Fruit fly (Drosophila melanogaster) whole organism, embryonic: ENCODE data around the gene CG32388.

Source experiments
- Aef1 ChIP-seq: fragments of 200-800 bp; sonication (Bioruptor generic); IDR thresholded peaks from 3 replicates; pipeline ENCODE4 v1.3.6; 2022; ENCODE audit warnings: missing biosample characterization, missing genetic modification characterization
- Asciz ChIP-seq: fragments of 200-800 bp; sonication (Bioruptor generic); optimal IDR thresholded peaks from 2 replicates; lab custom pipeline; 2017; ENCODE audit warnings: missing biosample characterization, mild to moderate bottlenecking, missing genetic modification characterization, missing genetic modification reagents
- Atf-2 ChIP-seq: fragments of 200-800 bp; sonication (Bioruptor generic); optimal IDR thresholded peaks from 2 replicates; lab custom pipeline; 2016; ENCODE audit warnings: missing biosample characterization, missing genetic modification characterization
- Atf3 ChIP-seq: fragments of 200-800 bp; sonication (Bioruptor generic); optimal IDR thresholded peaks from 3 replicates; lab custom pipeline; 2016; ENCODE audit warnings: missing biosample characterization, missing genetic modification characterization
- B-H1 ChIP-seq: fragments of 200-800 bp; sonication (Bioruptor generic); IDR thresholded peaks from 3 replicates; pipeline ENCODE4 v1.3.6; 2022; ENCODE audit warnings: missing biosample characterization, missing genetic modification characterization
- CG10147 ChIP-seq: fragments of 200-800 bp; sonication (Bioruptor generic); optimal IDR thresholded peaks from 2 replicates; lab custom pipeline; 2019; ENCODE audit warnings: missing biosample characterization, mild to moderate bottlenecking, missing genetic modification characterization, moderate library complexity
- CG11696 ChIP-seq: fragments of 200-800 bp; sonication (Bioruptor generic); IDR thresholded peaks from 2 replicates; pipeline ENCODE4 v1.3.6; 2022; ENCODE audit warnings: missing biosample characterization, missing genetic modification characterization
- CG1233 ChIP-seq: fragments of 200-800 bp; sonication (Bioruptor generic); optimal IDR thresholded peaks from 4 replicates; lab custom pipeline; 2018; ENCODE audit warnings: missing biosample characterization, mild to moderate bottlenecking, missing genetic modification characterization
- CG12769 ChIP-seq: fragments of 200-800 bp; sonication (Bioruptor generic); optimal IDR thresholded peaks from 2 replicates; lab custom pipeline; 2019; ENCODE audit warnings: missing biosample characterization, mild to moderate bottlenecking, missing genetic modification characterization, moderate library complexity
- CG15479 ChIP-seq: fragments of 200-800 bp; sonication (Bioruptor generic); optimal IDR thresholded peaks from 3 replicates; lab custom pipeline; 2019; ENCODE audit warnings: missing biosample characterization, mild to moderate bottlenecking, missing genetic modification characterization, moderate library complexity
- CG15514 ChIP-seq: fragments of 200-800 bp; sonication (Bioruptor generic); optimal IDR thresholded peaks from 3 replicates; lab custom pipeline; 2017; ENCODE audit warnings: missing biosample characterization, missing genetic modification characterization, mild to moderate bottlenecking, moderate library complexity, missing genetic modification reagents
- CG15601 ChIP-seq: fragments of 200-800 bp; sonication (Bioruptor generic); optimal IDR thresholded peaks from 3 replicates; lab custom pipeline; 2019; ENCODE audit warnings: missing biosample characterization, mild to moderate bottlenecking, missing genetic modification characterization, moderate library complexity
- CG16863 ChIP-seq: fragments of 200-800 bp; sonication (Bioruptor generic); optimal IDR thresholded peaks from 3 replicates; lab custom pipeline; 2016; ENCODE audit warnings: missing biosample characterization, missing genetic modification characterization
- CG17802 ChIP-seq: fragments of 200-800 bp; sonication (Bioruptor generic); optimal IDR thresholded peaks from 2 replicates; lab custom pipeline; 2018; ENCODE audit warnings: missing biosample characterization, mild to moderate bottlenecking, missing genetic modification characterization, moderate library complexity
- CG18262 ChIP-seq: fragments of 200-800 bp; optimal IDR thresholded peaks from 3 replicates; lab custom pipeline; 2019; ENCODE audit warnings: missing biosample characterization, mild to moderate bottlenecking, missing genetic modification characterization, moderate library complexity
- CG2116 ChIP-seq: fragments of 200-800 bp; sonication (Bioruptor generic); optimal IDR thresholded peaks from 3 replicates; lab custom pipeline; 2018; ENCODE audit warnings: missing biosample characterization, mild to moderate bottlenecking, missing genetic modification characterization
- CG4730 ChIP-seq: fragments of 200-800 bp; sonication (Bioruptor generic); IDR thresholded peaks from 2 replicates; pipeline ENCODE4 v1.3.6; 2022; ENCODE audit warnings: missing biosample characterization, missing genetic modification characterization
- CG5245 ChIP-seq: fragments of 200-800 bp; sonication (Bioruptor generic); optimal IDR thresholded peaks from 3 replicates; lab custom pipeline; 2016; ENCODE audit warnings: missing biosample characterization, missing genetic modification characterization
- CHES-1-like ChIP-seq: fragments of 200-800 bp; sonication (Bioruptor generic); optimal IDR thresholded peaks from 2 replicates; lab custom pipeline; 2016; ENCODE audit warnings: missing biosample characterization, missing genetic modification characterization
- Chrac-16 ChIP-seq: fragments of 200-800 bp; sonication (Bioruptor generic); optimal IDR thresholded peaks from 3 replicates; lab custom pipeline; 2016; ENCODE audit warnings: missing biosample characterization, missing genetic modification characterization
- Doc3 ChIP-seq: fragments of 200-800 bp; sonication (Bioruptor generic); IDR thresholded peaks from 3 replicates; pipeline ENCODE4 v1.3.6; 2022; ENCODE audit warnings: missing biosample characterization, missing genetic modification characterization; ENCODE audit not compliant: partially characterized antibody
- E2f2 ChIP-seq: fragments of 200-800 bp; sonication (Bioruptor generic); IDR thresholded peaks from 2 replicates; pipeline ENCODE4 v1.3.6; 2022; ENCODE audit warnings: missing biosample characterization, missing genetic modification characterization
- Hr51 ChIP-seq, 2 experiments: fragments of 200-800 bp; sonication (Bioruptor generic); optimal IDR thresholded peaks; 2 replicates in 1 of 2; 3 replicates in 1 of 2; lab custom pipeline; 2016 to 2018; ENCODE audit warnings: missing biosample characterization in 2 of 2, missing genetic modification characterization in 2 of 2, mild to moderate bottlenecking in 1 of 2, moderate library complexity in 1 of 2
- Lhr ChIP-seq: fragments of 200-800 bp; sonication (Bioruptor generic); optimal IDR thresholded peaks from 3 replicates; lab custom pipeline; 2017; ENCODE audit warnings: mild to moderate bottlenecking, missing biosample characterization, missing genetic modification reagents, missing genetic modification characterization
- Mad ChIP-seq: fragments of 200-800 bp; sonication (Bioruptor generic); optimal IDR thresholded peaks from 2 replicates; lab custom pipeline; 2016; ENCODE audit warnings: missing biosample characterization, missing genetic modification characterization
- NK7.1 ChIP-seq: fragments of 200-800 bp; sonication (Bioruptor generic); optimal IDR thresholded peaks from 3 replicates; lab custom pipeline; 2016; ENCODE audit warnings: missing biosample characterization, missing genetic modification characterization
- Oli ChIP-seq: fragments of 200-800 bp; sonication (Bioruptor generic); optimal IDR thresholded peaks from 2 replicates; lab custom pipeline; 2018; ENCODE audit warnings: missing biosample characterization, mild to moderate bottlenecking, missing genetic modification characterization, moderate library complexity
- Rx ChIP-seq: fragments of 200-800 bp; sonication (Bioruptor generic); IDR thresholded peaks from 2 replicates; pipeline ENCODE4 v1.3.6; 2022; ENCODE audit warnings: missing biosample characterization, missing genetic modification characterization
- Usf ChIP-seq: fragments of 200-800 bp; sonication (Bioruptor generic); optimal IDR thresholded peaks from 2 replicates; lab custom pipeline; 2017; ENCODE audit warnings: missing genotype, missing biosample characterization, missing genetic modification characterization
- al ChIP-seq: fragments of 200-800 bp; sonication (Bioruptor generic); IDR thresholded peaks from 2 replicates; pipeline ENCODE4 v1.3.6; 2022; ENCODE audit warnings: missing biosample characterization, missing genetic modification characterization
- ase ChIP-seq: fragments of 200-800 bp; sonication (Bioruptor generic); IDR thresholded peaks from 3 replicates; pipeline ENCODE4 v1.3.6; 2022; ENCODE audit warnings: missing biosample characterization, missing genetic modification characterization
- ash1 ChIP-seq: fragments of 200-800 bp; sonication (Bioruptor generic); optimal IDR thresholded peaks from 2 replicates; lab custom pipeline; 2018; ENCODE audit warnings: missing biosample characterization, mild to moderate bottlenecking, missing genetic modification characterization
- cato ChIP-seq: fragments of 200-800 bp; sonication (Bioruptor generic); optimal IDR thresholded peaks from 2 replicates; lab custom pipeline; 2016; ENCODE audit warnings: missing biosample characterization, missing genetic modification characterization, borderline replicate concordance
- cg ChIP-seq: fragments of 200-800 bp; sonication (Bioruptor generic); optimal IDR thresholded peaks from 3 replicates; lab custom pipeline; 2019; ENCODE audit warnings: missing biosample characterization, mild to moderate bottlenecking, missing genetic modification characterization, moderate library complexity
- chn ChIP-seq: fragments of 200-800 bp; sonication (Bioruptor generic); optimal IDR thresholded peaks from 2 replicates; lab custom pipeline; 2016; ENCODE audit warnings: missing biosample characterization, missing genetic modification characterization
- croc ChIP-seq: fragments of 200-800 bp; sonication (Bioruptor generic); conservative IDR thresholded peaks from 3 replicates; pipeline ENCODE4 v1.3.6; 2022; ENCODE audit warnings: missing biosample characterization, missing genetic modification characterization
- crol ChIP-seq: fragments of 200-800 bp; sonication (Bioruptor generic); IDR thresholded peaks from 2 replicates; pipeline ENCODE4 v1.3.6; 2022; ENCODE audit warnings: missing biosample characterization, missing genetic modification characterization
- crp ChIP-seq, 2 experiments: fragments of 200-800 bp; sonication (Bioruptor generic); optimal IDR thresholded peaks; 2 replicates in 1 of 2; 3 replicates in 1 of 2; lab custom pipeline; 2017; ENCODE audit warnings: missing biosample characterization in 2 of 2, missing genetic modification characterization in 2 of 2, mild to moderate bottlenecking in 1 of 2, moderate library complexity in 1 of 2
- gro ChIP-seq: fragments of 200-800 bp; sonication (Bioruptor generic); optimal IDR thresholded peaks from 2 replicates; lab custom pipeline; 2016; ENCODE audit warnings: missing biosample characterization, missing genetic modification characterization
- lola ChIP-seq, 3 experiments: fragments of >200 bp in 2 of 3; fragments of 200-800 bp in 1 of 3; sonication (Bioruptor generic) in 1 of 3; optimal IDR thresholded peaks; 2 replicates each; lab custom pipeline; 2017 to 2019; ENCODE audit warnings: missing biosample characterization in 3 of 3, missing genetic modification characterization in 3 of 3, mild to moderate bottlenecking in 1 of 3, moderate library complexity in 1 of 3
- lov ChIP-seq, 2 experiments: fragments of 200-800 bp in 1 of 2; fragments of >200 bp in 1 of 2; sonication (Bioruptor generic) in 1 of 2; IDR thresholded peaks in 1 of 2; optimal IDR thresholded peaks in 1 of 2; 2 replicates in 1 of 2; 3 replicates in 1 of 2; pipeline versions ENCODE4 v1.3.6 to Lab custom; 2017 to 2022; ENCODE audit warnings: missing biosample characterization in 1 of 2, missing genetic modification characterization in 1 of 2
- mam ChIP-seq: fragments of 200-800 bp; sonication (Bioruptor generic); optimal IDR thresholded peaks from 3 replicates; lab custom pipeline; 2016; ENCODE audit warnings: missing biosample characterization, missing genetic modification characterization
- pb ChIP-seq: fragments of 200-800 bp; sonication (Bioruptor generic); optimal IDR thresholded peaks from 3 replicates; lab custom pipeline; 2016; ENCODE audit warnings: missing biosample characterization, missing genetic modification characterization
- row ChIP-seq: fragments of 200-800 bp; sonication (Bioruptor generic); IDR thresholded peaks from 3 replicates; pipeline ENCODE4 v1.3.6; 2022; ENCODE audit warnings: missing biosample characterization, missing genetic modification characterization
- sens ChIP-seq: fragments of 200-800 bp; sonication (Bioruptor generic); peaks from one replicate; lab custom pipeline; 2016; ENCODE audit warnings: missing biosample characterization, missing genetic modification characterization
- stc ChIP-seq: fragments of 200-800 bp; sonication (Bioruptor generic); IDR thresholded peaks from 2 replicates; pipeline ENCODE4 v1.3.6; 2022; ENCODE audit warnings: missing biosample characterization, missing genetic modification characterization
- tgo ChIP-seq: fragments of 200-800 bp; sonication (Bioruptor generic); IDR thresholded peaks from 3 replicates; pipeline ENCODE4 v1.3.6; 2022; ENCODE audit warnings: missing biosample characterization, missing genetic modification characterization
- toy ChIP-seq: fragments of 200-800 bp; sonication (Bioruptor generic); IDR thresholded peaks from 2 replicates; pipeline ENCODE4 v1.3.6; 2022; ENCODE audit warnings: missing biosample characterization, missing genetic modification characterization
- trh ChIP-seq: fragments of 200-800 bp; sonication (Bioruptor generic); optimal IDR thresholded peaks from 2 replicates; lab custom pipeline; 2016; ENCODE audit warnings: missing biosample characterization, missing genetic modification characterization

The CG32388 gene

DNA sequence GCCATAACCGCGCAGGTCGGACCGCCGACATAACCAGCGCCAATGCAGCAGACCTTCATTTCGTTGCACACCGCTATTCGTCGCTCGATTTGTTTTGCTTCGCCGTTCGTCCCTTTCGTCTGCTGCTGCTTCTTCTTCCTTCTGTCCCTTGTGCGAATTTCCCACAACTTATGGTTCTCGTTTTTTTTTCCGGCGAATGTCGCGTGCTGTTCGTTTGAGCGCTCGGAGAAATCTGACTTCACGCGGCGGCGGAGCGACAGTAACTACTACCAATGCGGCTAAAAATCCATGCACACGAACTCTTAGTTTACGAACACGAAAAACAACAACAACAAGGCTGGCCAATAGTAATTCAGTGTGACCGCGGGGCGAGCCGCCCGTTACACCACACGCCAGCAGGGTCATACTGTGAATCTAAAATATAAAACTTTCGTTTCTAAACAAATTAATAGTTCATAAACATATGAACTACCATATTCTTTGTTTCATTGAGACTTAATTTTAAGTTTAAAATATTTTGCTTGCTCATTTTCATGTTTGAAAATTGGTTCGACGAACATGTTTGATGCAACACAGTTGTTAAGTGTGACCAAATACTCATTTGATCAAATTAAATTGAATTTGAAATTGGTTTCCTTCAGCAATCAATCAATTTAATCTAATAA is 19.8 kb downstream of the CG32388 start, which contains the start of gene sgl (continued):
- peak; percentile 43 for TF ChIP-seq chn (GFP tag; lab: Kevin White, UChicago)
- peak; percentile 83 for TF ChIP-seq cg (GFP tag; lab: Kevin White, UChicago)
- TF ChIP-seq Aef1 (GFP tag; lab: Robert Waterston, UW), result peak; percentile 84
- TF ChIP-seq Oli (tag; lab: Kevin White, UChicago), result peak; percentile 15
- TF ChIP-seq Hr51 (GFP tag; optimal IDR thresholded peaks at IDR 0.05; lab: Kevin White, UChicago), result peak; percentile 20 to 31
- peak; percentile 42 for TF ChIP-seq CG15479
- TF ChIP-seq Usf, result no peak
- TF ChIP-seq trh (GFP tag; lab: Kevin White, UChicago), result no peak
- no peak for TF ChIP-seq CG12769
- no peak for TF ChIP-seq cato (GFP tag; lab: Kevin White, UChicago)
- peak; percentile 47 for TF ChIP-seq CG2116 (GFP tag; lab: Kevin White, UChicago)
- TF ChIP-seq Asciz (GFP tag; lab: Kevin White, UChicago), result no peak
- peak; percentile 62 for TF ChIP-seq Mad
- peak; percentile 48 for TF ChIP-seq CHES-1-like (GFP tag; lab: Kevin White, UChicago)
- TF ChIP-seq Doc3 (GFP tag; lab: Robert Waterston, UW), result peak; percentile 43; the same call in 1 of the 3 replicates
- TF ChIP-seq crol (GFP tag; lab: Robert Waterston, UW), result no peak; the same call in 1 of the 2 replicates
- no peak for TF ChIP-seq croc (GFP tag; lab: Robert Waterston, UW)
- peak; percentile 21 for TF ChIP-seq NK7.1 (GFP tag; lab: Kevin White, UChicago)
- peak; percentile 83 for TF ChIP-seq row (GFP tag; lab: Robert Waterston, UW)
- peak; percentile 36 for TF ChIP-seq gro (GFP tag; lab: Kevin White, UChicago)
- TF ChIP-seq lov (optimal IDR thresholded peaks at IDR 0.05; lab: Kevin White, UChicago), result no peak
- 0 out of 3 replicates have a peak, but pooled peaks have one; percentile 23 for TF ChIP-seq lov (GFP tag; IDR thresholded peaks at IDR 0.05; lab: Robert Waterston, UW)
- peak; percentile 98 for TF ChIP-seq Lhr (GFP tag; lab: Kevin White, UChicago)
- no peak for TF ChIP-seq CG17802 (tag; lab: Kevin White, UChicago)
- no peak for TF ChIP-seq al (GFP tag; lab: Robert Waterston, UW)
- no peak for TF ChIP-seq CG4730
- peak; percentile 14 for TF ChIP-seq mam (GFP tag; lab: Kevin White, UChicago)
- peak; percentile 46 for TF ChIP-seq CG15514 (GFP tag; lab: Kevin White, UChicago)
- no peak for TF ChIP-seq ase
- no peak for TF ChIP-seq Rx (GFP tag; lab: Robert Waterston, UW)
- no peak for TF ChIP-seq B-H1 (GFP tag; lab: Robert Waterston, UW)
- TF ChIP-seq CG1233 (GFP tag; lab: Kevin White, UChicago), result peak; percentile 39
- TF ChIP-seq CG10147 (GFP tag; lab: Kevin White, UChicago), result no peak
- peak; percentile 60; the same call in 1 of the 2 replicates for TF ChIP-seq stc
- no peak for TF ChIP-seq ash1 (GFP tag; lab: Kevin White, UChicago)
- no peak for TF ChIP-seq CG16863
- peak; percentile 79 for TF ChIP-seq sens
- TF ChIP-seq CG18262 (tag; lab: Kevin White, UChicago), result peak; percentile 41
- TF ChIP-seq CG15601 (tag; lab: Kevin White, UChicago), result peak; percentile 82
- TF ChIP-seq lola (GFP tag; optimal IDR thresholded peaks at IDR 0.05; lab: Kevin White, UChicago), result no peak
- TF ChIP-seq Atf3 (GFP tag; lab: Kevin White, UChicago), result no peak
- no peak for TF ChIP-seq toy (GFP tag; lab: Robert Waterston, UW)
- TF ChIP-seq pb (GFP tag; lab: Kevin White, UChicago), result peak; percentile 38
- no peak for TF ChIP-seq tgo
- TF ChIP-seq Atf-2 (GFP tag; lab: Kevin White, UChicago), result no peak
- no peak for TF ChIP-seq Chrac-16 (GFP tag; lab: Kevin White, UChicago)
- peak; percentile 66 for TF ChIP-seq E2f2 (GFP tag; lab: Robert Waterston, UW)
- TF ChIP-seq CG11696 (GFP tag; lab: Robert Waterston, UW), result no peak
- no peak for TF ChIP-seq CG5245 (GFP tag; lab: Kevin White, UChicago)
- no peak for TF ChIP-seq crp (GFP tag; optimal IDR thresholded peaks at IDR 0.05; lab: Kevin White, UChicago)
